Worm (Caenorhabditis elegans): ENCODE measurements around the gene C37C3.10.
A peak's percentile ranks its signal among the peaks of the same experiment; 100 is the strongest.

The C37C3.10 gene

DNA sequence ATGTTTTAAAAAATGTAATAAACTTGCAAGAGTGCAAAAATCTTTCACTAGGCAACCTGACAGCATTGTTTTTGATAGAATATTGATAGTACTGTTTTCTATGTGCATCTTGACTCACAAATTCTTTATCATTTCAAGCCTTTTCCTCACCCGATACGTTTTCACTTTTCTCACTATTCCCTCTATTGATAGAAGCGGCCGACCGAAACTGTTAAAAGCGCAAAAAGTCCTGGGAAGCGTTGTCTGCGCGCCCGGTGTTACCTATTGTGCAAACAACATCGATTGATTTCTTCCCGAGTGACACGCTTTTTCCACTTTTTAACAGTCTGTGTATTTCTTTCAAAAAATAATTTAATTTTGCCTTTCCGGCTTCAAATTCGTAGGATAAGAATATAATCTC, 25.2 kb upstream of the C37C3.10 start:
- TF ChIP-seq pha-4 (tag; optimal IDR thresholded peaks at IDR 0.05), result peak; percentile 50
- no peak for TF ChIP-seq ztf-4 (tag; optimal IDR thresholded peaks at IDR 0.05)
- no peak for TF ChIP-seq zag-1 (tag; optimal IDR thresholded peaks at IDR 0.05)
- no peak for TF ChIP-seq nhr-25 (tag; optimal IDR thresholded peaks at IDR 0.05)
- TF ChIP-seq nhr-67 (tag; optimal IDR thresholded peaks at IDR 0.05), result no peak
- TF ChIP-seq nhr-237 (tag; optimal IDR thresholded peaks at IDR 0.05), result no peak
- peak; percentile 48 for TF ChIP-seq elt-2 (tag; optimal IDR thresholded peaks at IDR 0.05)
- TF ChIP-seq ama-1 (optimal IDR thresholded peaks at IDR 0.05), result no peak
- TF ChIP-seq pqm-1 (tag; optimal IDR thresholded peaks at IDR 0.05), result peak; percentile 77
- no peak for TF ChIP-seq nhr-43 (tag; optimal IDR thresholded peaks at IDR 0.05; ENCODE audit: poor library complexity, severe bottlenecking)
- peak; percentile 47 for TF ChIP-seq snpc-4 (tag; optimal IDR thresholded peaks at IDR 0.05)
- TF ChIP-seq elt-3 (tag; optimal IDR thresholded peaks at IDR 0.05), result no peak
- TF ChIP-seq ZK546.5 (tag; optimal IDR thresholded peaks at IDR 0.05), result no peak
- no peak for TF ChIP-seq nhr-76 (tag; optimal IDR thresholded peaks at IDR 0.05)

DNA sequence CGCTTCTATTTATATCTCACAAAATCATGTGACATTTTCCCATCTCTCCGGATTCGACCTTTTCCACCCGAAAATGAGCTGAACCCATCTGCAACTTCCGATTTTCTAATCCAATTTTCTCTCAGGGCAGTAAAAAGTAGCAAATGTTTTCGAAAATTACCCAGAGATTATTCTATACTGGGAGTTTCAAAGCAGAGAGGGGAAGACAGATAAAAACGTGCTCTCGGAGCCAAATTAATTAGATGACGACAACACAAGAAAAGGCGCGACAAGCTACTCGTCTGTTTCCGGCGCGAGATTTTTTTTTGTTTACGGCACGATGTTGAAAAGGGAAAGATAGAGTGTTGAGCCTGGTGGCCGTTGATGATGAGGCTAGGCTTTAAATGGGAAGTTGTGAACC, 21.6 kb upstream of the C37C3.10 start:
- TF ChIP-seq lin-15B (tag; optimal IDR thresholded peaks at IDR 0.05) (no peak), lin-39 (tag; optimal IDR thresholded peaks at IDR 0.05) (peak; percentile 12)

DNA sequence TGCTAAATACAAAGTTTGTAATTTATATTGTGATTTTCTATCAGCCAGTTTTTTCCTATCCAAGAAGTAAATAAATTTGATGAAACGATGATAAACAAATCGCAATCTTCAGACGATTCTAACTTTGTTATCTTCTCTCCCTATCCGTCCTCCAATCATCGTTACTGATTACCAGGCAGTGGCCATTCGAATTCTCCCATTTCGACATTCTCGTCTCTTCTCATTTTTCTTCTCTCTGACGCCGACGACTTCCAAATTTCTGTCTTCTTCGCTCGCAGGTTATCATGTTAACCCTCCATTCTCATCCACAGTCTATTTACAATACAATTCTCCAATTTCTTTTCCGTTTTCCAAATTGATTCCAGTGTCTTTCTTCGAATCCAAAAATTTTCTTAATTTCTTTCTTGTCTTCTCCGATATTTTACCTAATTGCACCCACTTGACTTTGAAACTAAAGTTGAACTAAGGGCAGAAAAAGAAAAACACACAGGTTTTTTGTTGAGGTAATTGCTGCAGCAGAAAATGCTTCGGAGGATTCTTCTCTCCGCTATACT, 15.6 kb upstream of the C37C3.10 start, which contains the start of gene F40A3.2:
TSS of gene F40A3.2 (plus strand) at position 504 of the 554 bp plus-strand sequence.
- TF ChIP-seq fos-1 (tag; optimal IDR thresholded peaks at IDR 0.05) (no peak), nfya-1 (tag; optimal IDR thresholded peaks at IDR 0.05; ENCODE audit: insufficient read depth) (no peak), nhr-25 (tag; optimal IDR thresholded peaks at IDR 0.05) (no peak), R02D3.7 (tag; optimal IDR thresholded peaks at IDR 0.05) (no peak), nhr-11 (tag; optimal IDR thresholded peaks at IDR 0.05) (no peak), ama-1 (optimal IDR thresholded peaks at IDR 0.05) (peak; percentile 27)

DNA sequence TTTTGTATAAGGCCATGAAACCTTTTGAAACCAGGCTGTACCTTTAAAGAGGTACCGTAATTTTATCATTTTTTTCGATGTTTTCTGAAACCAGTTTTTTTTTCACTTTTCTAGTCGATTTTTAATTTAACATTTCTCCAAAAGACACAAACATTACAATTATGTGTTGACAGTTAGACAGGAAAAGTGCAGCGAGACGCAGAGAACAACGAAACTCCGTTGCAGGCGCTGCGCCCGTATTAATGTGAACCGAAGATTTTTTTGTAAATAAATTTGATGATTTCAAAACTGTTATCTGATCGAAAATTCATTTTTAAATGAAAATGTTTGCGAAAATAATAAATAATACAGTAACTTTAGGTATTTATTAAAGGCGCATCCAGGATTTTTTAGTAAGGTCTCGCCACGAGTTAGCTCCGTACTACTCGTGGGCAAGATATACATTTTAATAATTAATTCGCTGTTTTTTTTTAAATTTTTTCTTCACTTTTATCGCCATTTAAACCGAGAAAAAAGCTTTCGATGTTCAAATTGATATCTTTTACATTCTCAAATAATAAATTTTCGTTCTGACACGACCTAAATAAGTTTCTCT, 14.1 kb upstream of the C37C3.10 start, which contains the start of gene F40A3.3:
TSS of gene F40A3.3 (plus strand) at position 564 of the 595 bp plus-strand sequence.
- TF ChIP-seq nhr-11 (tag; optimal IDR thresholded peaks at IDR 0.05) (no peak), lin-15B (tag; optimal IDR thresholded peaks at IDR 0.05) (no peak), mml-1 (tag; optimal IDR thresholded peaks at IDR 0.05) (no peak), elt-2 (tag; optimal IDR thresholded peaks at IDR 0.05) (peak; percentile 17), fos-1 (tag; optimal IDR thresholded peaks at IDR 0.05) (no peak), pha-4 (tag; optimal IDR thresholded peaks at IDR 0.05) (peak; percentile 70), snpc-4 (tag; optimal IDR thresholded peaks at IDR 0.05) (no peak), fkh-2 (tag; optimal IDR thresholded peaks at IDR 0.05) (no peak), jun-1 (tag; optimal IDR thresholded peaks at IDR 0.05) (no peak), nhr-237 (tag; optimal IDR thresholded peaks at IDR 0.05) (no peak), nfya-1 (tag; optimal IDR thresholded peaks at IDR 0.05; ENCODE audit: insufficient read depth) (peak; percentile 25)

DNA sequence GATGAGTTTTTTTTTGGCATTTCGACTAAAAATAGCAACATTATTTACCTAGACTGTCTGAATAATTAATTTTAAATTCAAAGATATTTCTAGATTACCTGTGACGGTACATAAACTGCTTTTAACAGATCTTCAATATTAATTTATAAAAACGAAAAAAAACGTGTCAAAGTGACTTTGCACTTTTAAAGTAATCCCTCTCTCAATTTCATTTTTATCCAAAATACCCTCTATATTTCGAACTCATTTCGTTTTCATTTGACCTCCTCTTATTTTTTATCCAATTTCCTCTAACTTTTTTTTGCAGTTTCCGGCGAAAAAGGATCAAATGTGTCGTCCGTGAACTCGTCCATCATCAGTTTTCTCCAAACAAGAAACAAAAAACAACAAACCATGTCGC, 12.6 kb upstream of the C37C3.10 start, which contains the start of gene F40A3.4:
TSS of gene F40A3.4 (plus strand) at position 301 of the 400 bp plus-strand sequence.
- TF ChIP-seq fkh-2 (tag; optimal IDR thresholded peaks at IDR 0.05) (no peak), egl-5 (tag; optimal IDR thresholded peaks at IDR 0.05) (no peak), nhr-77 (tag; optimal IDR thresholded peaks at IDR 0.05) (no peak), ztf-4 (tag; optimal IDR thresholded peaks at IDR 0.05) (no peak), nhr-23 (tag; optimal IDR thresholded peaks at IDR 0.05) (no peak), ztf-11 (tag; optimal IDR thresholded peaks at IDR 0.05) (no peak), nhr-12 (tag; optimal IDR thresholded peaks at IDR 0.05) (no peak)

DNA sequence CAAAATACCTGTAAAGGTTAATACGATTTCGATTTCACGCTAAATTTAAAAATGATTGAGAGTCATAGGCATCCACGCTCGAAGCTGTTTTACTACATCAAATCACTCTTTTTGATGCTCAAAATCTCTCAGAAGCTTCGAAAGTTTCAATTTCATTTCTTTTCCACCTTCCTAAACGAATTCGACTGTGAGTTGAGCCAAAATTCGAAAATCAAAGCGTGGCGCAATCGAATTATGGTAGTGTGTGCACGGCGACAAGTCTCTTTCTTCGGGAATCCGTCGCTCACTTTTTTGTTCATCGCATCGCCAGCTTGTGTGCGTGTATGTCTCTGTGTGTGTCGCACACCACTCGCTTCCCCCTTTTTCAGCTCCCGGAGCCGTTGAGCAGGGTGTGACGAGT, 10.1 kb upstream of the C37C3.10 start:
- TF ChIP-seq unc-39 (tag; optimal IDR thresholded peaks at IDR 0.05), result no peak
- TF ChIP-seq fkh-10 (GFP tag; optimal IDR thresholded peaks at IDR 0.05), result peak; percentile 58

Measured in whole organism, L3 larva.